Fruit fly (Drosophila melanogaster): Measurements from ENCODE around the gene CG7990.
A peak's percentile ranks its signal among the peaks of the same experiment; 100 is the strongest.

Gene CG7990

dm6 chrX:19239365-19239764, 37.6 kb upstream of the CG7990 start (continued):
- TF ChIP-seq run (tag; optimal IDR thresholded peaks at IDR 0.05), result peak; percentile 48
- no peak for TF ChIP-seq CG10979 (tag; optimal IDR thresholded peaks at IDR 0.05)

dm6 chrX:19238613-19239012, 36.8 kb upstream of the CG7990 start:
- TF ChIP-seq Dp (GFP tag; optimal IDR thresholded peaks at IDR 0.05) (no peak), E2f2 (GFP tag; IDR thresholded peaks at IDR 0.05) (no peak), fd3F (GFP tag; optimal IDR thresholded peaks at IDR 0.05) (no peak), TFAM (GFP tag; optimal IDR thresholded peaks at IDR 0.05) (no peak), CG3995 (GFP tag; optimal IDR thresholded peaks at IDR 0.05) (no peak), gcm (GFP tag; optimal IDR thresholded peaks at IDR 0.05) (no peak), wor (GFP tag; IDR thresholded peaks at IDR 0.05) (no peak), Chrac-16 (GFP tag; optimal IDR thresholded peaks at IDR 0.05) (no peak), Hand (GFP tag; optimal IDR thresholded peaks at IDR 0.05) (no peak), zfh1 (GFP tag; IDR thresholded peaks at IDR 0.05) (no peak), Scr (GFP tag; IDR thresholded peaks at IDR 0.05; ENCODE audit: partially characterized antibody) (no peak), CG10654 (GFP tag; optimal IDR thresholded peaks at IDR 0.05) (no peak), gce (GFP tag; IDR thresholded peaks at IDR 0.05) (no peak), CG10274 (GFP tag; optimal IDR thresholded peaks at IDR 0.05) (no peak), CG8290 (GFP tag; optimal IDR thresholded peaks at IDR 0.05) (no peak), CG8290 (tag; optimal IDR thresholded peaks at IDR 0.05) (no peak), wek (GFP tag; optimal IDR thresholded peaks at IDR 0.05) (no peak)

dm6 chrX:19229855-19230433, 28.2 kb upstream of the CG7990 start:
- TF ChIP-seq Drgx (GFP tag; IDR thresholded peaks at IDR 0.05), result peak; percentile 40; the same call in 1 of the 2 replicates
- TF ChIP-seq lab (GFP tag; optimal IDR thresholded peaks at IDR 0.05), result no peak
- no peak for TF ChIP-seq Nf-YA (GFP tag; IDR thresholded peaks at IDR 0.05)

dm6 chrX:19225304-19225640, 23.5 kb upstream of the CG7990 start:
- peak; percentile 26 for TF ChIP-seq nom (GFP tag; optimal IDR thresholded peaks at IDR 0.05)
- TF ChIP-seq sc (optimal IDR thresholded peaks at IDR 0.05), result no peak
- TF ChIP-seq sc (GFP tag; optimal IDR thresholded peaks at IDR 0.05), result no peak
- TF ChIP-seq Sox100B (GFP tag; optimal IDR thresholded peaks at IDR 0.05), result no peak
- no peak for TF ChIP-seq CG8765 (GFP tag; IDR thresholded peaks at IDR 0.05)
- peak; percentile 55 for TF ChIP-seq CG12769 (tag; optimal IDR thresholded peaks at IDR 0.05)
- no peak for TF ChIP-seq CG17186 (GFP tag; optimal IDR thresholded peaks at IDR 0.05)
- TF ChIP-seq stwl (tag; optimal IDR thresholded peaks at IDR 0.05), result no peak
- no peak for TF ChIP-seq dmrt99B (tag; optimal IDR thresholded peaks at IDR 0.05)
- 0 out of 4 replicates have a peak, but pooled peaks have one; percentile 17 for TF ChIP-seq chinmo (GFP tag; IDR thresholded peaks at IDR 0.05; ENCODE audit: partially characterized antibody)
- TF ChIP-seq CG11696 (GFP tag; IDR thresholded peaks at IDR 0.05), result no peak
- TF ChIP-seq CoRest (tag; optimal IDR thresholded peaks at IDR 0.05), result no peak
- no peak for TF ChIP-seq Sin3A (optimal IDR thresholded peaks at IDR 0.05)
- no peak for TF ChIP-seq CG3726 (GFP tag; IDR thresholded peaks at IDR 0.05)
- no peak for TF ChIP-seq MTF-1 (GFP tag; optimal IDR thresholded peaks at IDR 0.05; ENCODE audit: borderline replicate concordance)
- no peak for TF ChIP-seq hb (GFP tag; IDR thresholded peaks at IDR 0.05; ENCODE audit: partially characterized antibody)
- TF ChIP-seq CG18764 (GFP tag; optimal IDR thresholded peaks at IDR 0.05), result no peak
- TF ChIP-seq ase (GFP tag; IDR thresholded peaks at IDR 0.05), result no peak
- no peak for TF ChIP-seq sens-2 (GFP tag; IDR thresholded peaks at IDR 0.05)
- TF ChIP-seq NK7.1 (GFP tag; optimal IDR thresholded peaks at IDR 0.05), result no peak
- TF ChIP-seq vfl (GFP tag; optimal IDR thresholded peaks at IDR 0.05), result no peak
- TF ChIP-seq CG8924 (tag; optimal IDR thresholded peaks at IDR 0.05), result peak; percentile 20
- peak; percentile 26 for TF ChIP-seq CG9437 (GFP tag; optimal IDR thresholded peaks at IDR 0.05)
- peak; percentile 26; the same call in 2 of the 3 replicates for TF ChIP-seq CG17361 (GFP tag; IDR thresholded peaks at IDR 0.05)
- peak; percentile 62; the same call in 1 of the 3 replicates for TF ChIP-seq CG6175 (GFP tag; IDR thresholded peaks at IDR 0.05)
- no peak for TF ChIP-seq CG1647 (GFP tag; optimal IDR thresholded peaks at IDR 0.05)
- no peak for TF ChIP-seq Scr (GFP tag; IDR thresholded peaks at IDR 0.05; ENCODE audit: partially characterized antibody)

Data from whole organism, embryonic.